Worm (Caenorhabditis elegans) whole organism, young adult: Measurements from ENCODE around the gene gly-3.

Experiments
- fkh-3 ChIP-seq: sonication (generic microtip); optimal IDR thresholded peaks from 2 replicates; lab custom pipeline; 2016; ENCODE audit warnings: mild to moderate bottlenecking, missing genetic modification characterization, missing compliant biosample characterization
- him-1 ChIP-seq: sonication (generic microtip); optimal IDR thresholded peaks from 2 replicates; lab custom pipeline; 2016; ENCODE audit warnings: missing genotype, missing genetic modification reagents, missing genetic modification characterization, missing compliant biosample characterization
- madf-10 ChIP-seq: sonication (generic microtip); optimal IDR thresholded peaks from 2 replicates; lab custom pipeline; 2016; ENCODE audit warnings: mild to moderate bottlenecking, missing genetic modification characterization, missing compliant biosample characterization
- madf-8 ChIP-seq: fragments of 200-800 bp; sonication (Bioruptor generic); conservative IDR thresholded peaks from 2 replicates; pipeline ENCODE4 v1.3.6; 2022; ENCODE audit warnings: missing genetic modification reagents, missing genetic modification characterization, missing compliant biosample characterization

- TF ChIP-seq fkh-3 (tag; lab: Kevin White, UChicago) (no peak), him-1 (no peak), madf-10 (tag; lab: Kevin White, UChicago) (no peak), madf-8 (GFP tag; lab: Robert Waterston, UW) (no peak)
These were observed 23.9 kb upstream of the gly-3 start, which contains the start of gene kle-2 for ce11 chrIII:7941417-7941816.
